Fruit fly (Drosophila melanogaster) whole organism, adult: ENCODE results near the gene armi.

Experiments
- CG5204 ChIP-seq: fragments of 200-800 bp; sonication (Bioruptor generic); optimal IDR thresholded peaks from 2 replicates; lab custom pipeline; 2016; ENCODE audit warnings: missing biosample characterization, missing genetic modification characterization
- CG7101 ChIP-seq: fragments of 200-800 bp; sonication (Bioruptor generic); optimal IDR thresholded peaks from 2 replicates; lab custom pipeline; 2018; ENCODE audit warnings: missing biosample characterization, mild to moderate bottlenecking, missing genetic modification characterization, moderate library complexity
- Clk ChIP-seq: fragments of 200-800 bp; sonication (Bioruptor generic); optimal IDR thresholded peaks from 2 replicates; lab custom pipeline; 2017; ENCODE audit warnings: missing biosample characterization, missing genetic modification characterization
- Mnt ChIP-seq: fragments of 200-800 bp; sonication (Bioruptor generic); optimal IDR thresholded peaks from 2 replicates; lab custom pipeline; 2016; ENCODE audit warnings: missing biosample characterization, mild to moderate bottlenecking, missing genetic modification characterization
- kay ChIP-seq: fragments of 200-800 bp; sonication (Bioruptor generic); peaks from one replicate; lab custom pipeline; 2016; ENCODE audit warnings: missing biosample characterization, missing genetic modification characterization, borderline replicate concordance
- pad ChIP-seq: fragments of 200-800 bp; sonication (Bioruptor generic); optimal IDR thresholded peaks from 3 replicates; lab custom pipeline; 2017; ENCODE audit warnings: missing biosample characterization, missing genetic modification characterization, mild to moderate bottlenecking, moderate library complexity, missing genetic modification reagents

DNA sequence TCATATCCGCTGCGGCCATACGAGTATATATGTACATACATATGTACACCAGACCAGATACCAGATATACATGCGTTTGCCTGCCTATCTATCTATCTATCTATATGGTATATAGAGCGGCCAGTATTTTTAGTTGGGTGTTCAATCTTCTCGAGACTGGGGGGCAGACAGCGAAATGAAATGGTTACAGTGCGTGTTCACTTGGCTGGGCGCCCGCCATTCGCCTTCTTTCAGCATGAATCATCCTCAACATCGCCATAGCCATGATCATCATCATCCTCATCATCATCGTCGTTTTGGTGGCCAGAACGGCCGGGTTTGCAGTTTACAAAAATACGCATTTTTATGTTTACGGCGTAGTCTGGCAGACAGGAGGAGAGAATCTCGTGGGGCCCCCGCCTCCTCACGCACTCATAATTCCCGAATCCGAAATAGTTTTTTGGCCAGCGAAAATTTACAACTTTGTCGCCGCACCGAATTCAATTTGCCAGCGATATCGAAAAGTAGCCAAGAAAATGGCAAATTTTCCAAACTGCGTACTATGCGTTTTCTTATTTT is 5.0 kb upstream of the armi start:
- TF ChIP-seq Clk (GFP tag; lab: Kevin White, UChicago) (no peak), CG5204 (no peak), pad (no peak), Mnt (no peak), kay (GFP tag; lab: Kevin White, UChicago) (no peak), CG7101 (tag; lab: Kevin White, UChicago) (no peak)
